Worm (Caenorhabditis elegans) whole organism, L3 larva: ENCODE results near the gene csp-1.

Experiments
- hmg-11 ChIP-seq: sonication (generic microtip); optimal IDR thresholded peaks from 2 replicates; lab custom pipeline; 2016; ENCODE audit warnings: missing genetic modification characterization, missing compliant biosample characterization
- jun-1 ChIP-seq: fragments of 150-350 bp; optimal IDR thresholded peaks from 2 replicates; lab custom pipeline; 2014; ENCODE audit warnings: missing biosample characterization, missing genetic modification reagents, missing genetic modification characterization
- nfya-1 ChIP-seq: sonication (generic microtip); optimal IDR thresholded peaks from 2 replicates; lab custom pipeline; 2017; ENCODE audit warnings: missing genetic modification characterization, mild to moderate bottlenecking, missing compliant biosample characterization, antibody characterized with exemption, moderate library complexity; ENCODE audit not compliant: insufficient read depth
- nhr-12 ChIP-seq: fragments of 150-350 bp; optimal IDR thresholded peaks from 2 replicates; lab custom pipeline; 2014; ENCODE audit warnings: missing biosample characterization, missing genetic modification characterization
- skn-1 ChIP-seq: fragments of 150-350 bp; optimal IDR thresholded peaks from 2 replicates; lab custom pipeline; 2014; ENCODE audit warnings: missing biosample characterization, missing genetic modification characterization
- zag-1 ChIP-seq: fragments of 150-350 bp; optimal IDR thresholded peaks from 2 replicates; lab custom pipeline; 2014; ENCODE audit warnings: missing biosample characterization, missing genetic modification characterization

ce11 chrII:13585655-13586170 lies 15.3 kb upstream of the csp-1 start, which contains the start of gene Y48E1B.8:
- no peak for TF ChIP-seq nhr-12 (tag; lab: Kevin White, UChicago)
- TF ChIP-seq zag-1 (tag; lab: Kevin White, UChicago), result no peak
- no peak for TF ChIP-seq hmg-11
- TF ChIP-seq skn-1, result no peak
- TF ChIP-seq nfya-1 (tag; lab: Kevin White, UChicago), result no peak
- no peak for TF ChIP-seq jun-1 (tag; lab: Kevin White, UChicago)
